Worm (Caenorhabditis elegans) whole organism, late embryonic: Measurements from ENCODE around the gene F10D2.16.

Source experiments
- Y22D7AL.16 ChIP-seq: sonication (generic microtip); optimal IDR thresholded peaks from 2 replicates; lab custom pipeline; 2016; ENCODE audit warnings: missing genetic modification characterization, missing compliant biosample characterization
- ama-1 ChIP-seq: fragments of 150-350 bp; optimal IDR thresholded peaks from 2 replicates; lab custom pipeline; 2014
- ceh-14 ChIP-seq: sonication (generic microtip); optimal IDR thresholded peaks from 2 replicates; lab custom pipeline; 2016; ENCODE audit warnings: missing genotype, missing genetic modification characterization, missing compliant biosample characterization
- ceh-45 ChIP-seq: fragments of 200-800 bp; sonication (Bioruptor generic); IDR thresholded peaks from 2 replicates; pipeline ENCODE4 v1.3.6; 2022; ENCODE audit warnings: missing genetic modification reagents, missing genetic modification characterization, missing compliant biosample characterization
- ets-4 ChIP-seq: sonication (generic microtip); optimal IDR thresholded peaks from 2 replicates; lab custom pipeline; 2016; ENCODE audit warnings: missing genetic modification characterization, missing compliant biosample characterization
- eyg-1 ChIP-seq: sonication (generic microtip); optimal IDR thresholded peaks from 2 replicates; lab custom pipeline; 2016; ENCODE audit warnings: missing genotype, missing genetic modification characterization, missing compliant biosample characterization
- gmeb-2 ChIP-seq: sonication (generic microtip); optimal IDR thresholded peaks from 2 replicates; lab custom pipeline; 2016; ENCODE audit warnings: missing genetic modification characterization, inconsistent platforms, missing compliant biosample characterization
- odd-2 ChIP-seq: sonication (generic microtip); optimal IDR thresholded peaks from 2 replicates; lab custom pipeline; 2017; ENCODE audit warnings: antibody characterized with exemption, mild to moderate bottlenecking, missing genetic modification characterization, missing compliant biosample characterization
- pax-1 ChIP-seq: fragments of 150-350 bp; optimal IDR thresholded peaks from 2 replicates; lab custom pipeline; 2014; ENCODE audit warnings: missing biosample characterization, missing genetic modification characterization
- pha-2 ChIP-seq: sonication (generic microtip); optimal IDR thresholded peaks from 2 replicates; lab custom pipeline; 2017; ENCODE audit warnings: mild to moderate bottlenecking, missing genetic modification characterization, missing compliant biosample characterization
- pqm-1 ChIP-seq: sonication (generic microtip); optimal IDR thresholded peaks from 2 replicates; lab custom pipeline; 2016; ENCODE audit warnings: missing genetic modification characterization, missing compliant biosample characterization
- tbx-2 ChIP-seq: sonication (generic microtip); optimal IDR thresholded peaks from 2 replicates; lab custom pipeline; 2016; ENCODE audit warnings: missing genetic modification characterization, missing compliant biosample characterization
- unc-86 ChIP-seq: sonication (generic microtip); optimal IDR thresholded peaks from 2 replicates; lab custom pipeline; 2016; ENCODE audit warnings: missing genetic modification characterization, missing compliant biosample characterization

DNA sequence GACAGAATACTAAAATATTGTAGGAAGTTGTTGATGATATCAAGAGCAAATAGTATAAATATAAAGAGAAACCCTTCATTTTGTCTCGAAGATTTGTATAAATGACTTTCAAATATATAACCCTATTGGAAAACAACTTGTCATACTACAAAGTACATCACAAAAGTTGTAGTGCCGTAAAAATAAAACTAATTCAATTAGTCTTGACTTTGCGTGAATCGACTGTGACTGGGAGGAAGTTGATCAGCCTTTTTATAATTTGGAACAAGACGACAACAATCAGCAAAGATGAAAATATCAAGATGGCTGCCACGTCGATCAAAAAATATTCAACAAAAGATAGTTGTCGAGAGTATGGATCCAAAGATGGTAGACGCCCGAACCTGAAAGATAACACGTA, 7.8 kb downstream of the F10D2.16 start, which contains the start of gene ugt-40:
- TF ChIP-seq gmeb-2 (no peak), odd-2 (tag; lab: Kevin White, UChicago) (no peak), tbx-2 (no peak), ama-1 (lab: Kevin White, UChicago) (no peak), ceh-45 (no peak), pax-1 (tag; lab: Kevin White, UChicago) (no peak), ceh-14 (tag; lab: Kevin White, UChicago) (no peak), unc-86 (tag; lab: Kevin White, UChicago) (no peak), eyg-1 (tag; lab: Kevin White, UChicago) (no peak), ets-4 (tag; lab: Kevin White, UChicago) (no peak), pqm-1 (tag; lab: Kevin White, UChicago) (no peak), Y22D7AL.16 (tag; lab: Kevin White, UChicago) (no peak), pha-2 (tag; lab: Kevin White, UChicago) (no peak)
